Fruit fly (Drosophila melanogaster): ENCODE results near the gene CG13843.

- TF ChIP-seq Sox102F (GFP tag; optimal IDR thresholded peaks at IDR 0.05) (peak; percentile 56), eg (GFP tag; IDR thresholded peaks at IDR 0.05) (no peak), CG6808 (GFP tag; optimal IDR thresholded peaks at IDR 0.05) (peak; percentile 47), CG6163 (GFP tag; IDR thresholded peaks at IDR 0.05) (no peak), Gug (GFP tag; IDR thresholded peaks at IDR 0.05) (no peak), Blimp-1 (GFP tag; optimal IDR thresholded peaks at IDR 0.05) (peak; percentile 44), CG11762 (GFP tag; optimal IDR thresholded peaks at IDR 0.05; ENCODE audit: insufficient read depth) (no peak), lz (GFP tag; optimal IDR thresholded peaks at IDR 0.05) (peak; percentile 34), esn (GFP tag; optimal IDR thresholded peaks at IDR 0.05) (peak; percentile 81)
Measured at dm6 chr3R:22625514-22626333, 16.4 kb downstream of the CG13843 start.

All from whole organism, prepupa.